Fruit fly (Drosophila melanogaster): ENCODE results near the gene CG34250.

CG34250 gene

dm6 chr3L:17433555-17433954 is 42.5 kb upstream of the CG34250 start, which contains the start of the genes Coq4 and CG32176 (continued):
- TF ChIP-seq lov (optimal IDR thresholded peaks at IDR 0.05) (no peak), lov (GFP tag; IDR thresholded peaks at IDR 0.05) (peak; percentile 96), Vsx1 (GFP tag; optimal IDR thresholded peaks at IDR 0.05) (peak; percentile 89), CG10543 (GFP tag; optimal IDR thresholded peaks at IDR 0.05) (peak; percentile 96), Hmx (GFP tag; optimal IDR thresholded peaks at IDR 0.05) (peak; percentile 95), CG13424 (tag; optimal IDR thresholded peaks at IDR 0.05) (peak; percentile 98), eyg (GFP tag; optimal IDR thresholded peaks at IDR 0.05) (peak; percentile 97), Jarid2 (GFP tag; optimal IDR thresholded peaks at IDR 0.05) (peak; percentile 84), Rfx (GFP tag; IDR thresholded peaks at IDR 0.05) (peak; percentile 99), Eip74EF (GFP tag; optimal IDR thresholded peaks at IDR 0.05) (peak in 1 of 2 experiments; percentile 89), CG7963 (GFP tag; IDR thresholded peaks at IDR 0.05; ENCODE audit: partially characterized antibody) (peak; percentile 80), zfh2 (GFP tag; optimal IDR thresholded peaks at IDR 0.05) (peak; percentile 99), wor (GFP tag; IDR thresholded peaks at IDR 0.05) (peak; percentile 93), Hr78 (GFP tag; optimal IDR thresholded peaks at IDR 0.05) (no peak), CG31388 (GFP tag; optimal IDR thresholded peaks at IDR 0.05) (peak; percentile 96), ken (GFP tag; IDR thresholded peaks at IDR 0.05) (peak; percentile 98), disco-r (GFP tag; optimal IDR thresholded peaks at IDR 0.05) (peak; percentile 96), CG43689 (GFP tag; IDR thresholded peaks at IDR 0.05) (peak; percentile 94), CG32532 (GFP tag; IDR thresholded peaks at IDR 0.05) (peak; percentile 99), CG10267 (tag; optimal IDR thresholded peaks at IDR 0.05) (peak; percentile 91), Dp (GFP tag; optimal IDR thresholded peaks at IDR 0.05) (peak; percentile 34), sens-2 (GFP tag; IDR thresholded peaks at IDR 0.05) (peak; percentile 96), HHEX (GFP tag; optimal IDR thresholded peaks at IDR 0.05) (peak; percentile 96), tup (GFP tag; optimal IDR thresholded peaks at IDR 0.05) (peak; percentile 97), CG7987 (GFP tag; optimal IDR thresholded peaks at IDR 0.05) (peak; percentile 95), CG1529 (GFP tag; optimal IDR thresholded peaks at IDR 0.05) (peak; percentile 93), da (GFP tag; optimal IDR thresholded peaks at IDR 0.05) (peak; percentile 95), chinmo (GFP tag; IDR thresholded peaks at IDR 0.05; ENCODE audit: partially characterized antibody) (no peak), CG2678 (tag; optimal IDR thresholded peaks at IDR 0.05) (peak; percentile 97), CG14667 (GFP tag; IDR thresholded peaks at IDR 0.05) (peak; percentile 97), CG32772 (GFP tag; IDR thresholded peaks at IDR 0.05) (peak; percentile 98), CG16779 (GFP tag; IDR thresholded peaks at IDR 0.05) (peak; percentile 97), CG31441 (GFP tag; IDR thresholded peaks at IDR 0.05) (peak; percentile 95), Elba2 (GFP tag; optimal IDR thresholded peaks at IDR 0.05) (peak; percentile 91), Optix (GFP tag; IDR thresholded peaks at IDR 0.05) (peak; percentile 94), unc-4 (GFP tag; IDR thresholded peaks at IDR 0.05; ENCODE audit: partially characterized antibody) (peak; percentile 55; the same call in 1 of the 2 replicates), gem (tag; optimal IDR thresholded peaks at IDR 0.05) (peak; percentile 99), CG14710 (tag; optimal IDR thresholded peaks at IDR 0.05) (peak; percentile 96), Opbp (GFP tag; IDR thresholded peaks at IDR 0.05; ENCODE audit: partially characterized antibody) (peak; percentile 68; the same call in 1 of the 3 replicates), slbo (GFP tag; IDR thresholded peaks at IDR 0.05) (peak; percentile 99), HmgZ (tag; optimal IDR thresholded peaks at IDR 0.05) (peak; percentile 99), so (GFP tag; IDR thresholded peaks at IDR 0.05) (peak; percentile 97), mirr (GFP tag; optimal IDR thresholded peaks at IDR 0.05) (peak; percentile 95), corto (GFP tag; optimal IDR thresholded peaks at IDR 0.05) (peak; percentile 90), MESR4 (GFP tag; optimal IDR thresholded peaks at IDR 0.05) (peak; percentile 71), CG3838 (GFP tag; optimal IDR thresholded peaks at IDR 0.05) (peak; percentile 96), TFAM (GFP tag; optimal IDR thresholded peaks at IDR 0.05) (peak; percentile 90), slp2 (GFP tag; optimal IDR thresholded peaks at IDR 0.05) (peak; percentile 98), nerfin-1 (tag; optimal IDR thresholded peaks at IDR 0.05) (peak; percentile 94), CG7786 (GFP tag; optimal IDR thresholded peaks at IDR 0.05) (peak; percentile 98)
